Worm (Caenorhabditis elegans): Measurements from ENCODE around the gene somi-1.

ce11 chrV:13406032-13406431 is 14.8 kb upstream of the somi-1 start, which contains the start of gene cutl-1:
- TF ChIP-seq him-1 (tag; optimal IDR thresholded peaks at IDR 0.05) = no peak
- no peak for TF ChIP-seq W03F9.2 (tag; optimal IDR thresholded peaks at IDR 0.05)
